Worm (Caenorhabditis elegans) whole organism, midembryonic: ENCODE results near the gene clec-142.

ENCODE experiments used
- T22C8.4 ChIP-seq: fragments of 200-800 bp; sonication (Bioruptor generic); IDR thresholded peaks from 2 replicates; pipeline ENCODE4 v1.3.6; 2022; ENCODE audit warnings: missing genetic modification characterization, missing compliant biosample characterization
- flt-1 ChIP-seq: fragments of 200-800 bp; sonication (Bioruptor generic); IDR thresholded peaks from 2 replicates; pipeline ENCODE4 v1.3.6; 2022; ENCODE audit warnings: missing genetic modification characterization, missing compliant biosample characterization
- med-1 ChIP-seq: sonication (generic microtip); optimal IDR thresholded peaks from 2 replicates; lab custom pipeline; 2017; ENCODE audit warnings: missing genetic modification characterization, mild to moderate bottlenecking, missing compliant biosample characterization, antibody characterized with exemption, missing genetic modification reagents; ENCODE audit not compliant: insufficient read depth
- tab-1 ChIP-seq: fragments of 200-800 bp; sonication (Bioruptor generic); IDR thresholded peaks from 2 replicates; pipeline ENCODE4 v1.3.6; 2022; ENCODE audit warnings: missing genetic modification characterization, missing compliant biosample characterization
- ztf-29 ChIP-seq: fragments of 200-800 bp; sonication (Bioruptor generic); IDR thresholded peaks from 2 replicates; pipeline ENCODE4 v1.3.6; 2022; ENCODE audit warnings: missing genetic modification reagents, missing genetic modification characterization, missing compliant biosample characterization

DNA sequence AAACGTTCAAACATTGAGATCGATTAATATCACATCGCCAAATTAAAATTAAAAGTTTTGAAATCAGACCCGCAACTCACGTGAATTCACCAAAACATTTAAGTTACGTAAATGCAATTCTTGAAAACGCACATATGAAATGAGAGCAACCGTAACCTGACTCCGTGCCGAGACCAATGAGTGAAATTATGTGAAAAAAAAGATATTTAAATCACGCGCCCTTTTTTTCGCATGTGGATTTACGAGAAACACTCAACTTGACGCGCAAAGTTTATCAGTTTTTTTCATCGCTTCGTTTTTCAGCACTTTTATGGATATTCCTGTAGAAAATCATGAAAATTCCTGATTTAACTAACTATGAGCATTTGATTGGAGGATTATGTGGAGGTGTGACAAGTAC is 2.4 kb upstream of the clec-142 start, which contains the start of the genes gei-14 and slc-25A32:
- no peak for TF ChIP-seq ztf-29 (GFP tag; lab: Robert Waterston, UW)
- TF ChIP-seq flt-1 (GFP tag; lab: Robert Waterston, UW), result no peak
- no peak for TF ChIP-seq T22C8.4 (GFP tag; lab: Robert Waterston, UW)
- TF ChIP-seq tab-1 (GFP tag; lab: Robert Waterston, UW), result no peak
- no peak for TF ChIP-seq med-1 (GFP tag; lab: Kevin White, UChicago)
